Worm (Caenorhabditis elegans) whole organism, L1 larva: ENCODE results near the gene F08D12.7.

Source experiments
- fkh-10 ChIP-seq: sonication (generic microtip); optimal IDR thresholded peaks from 2 replicates; lab custom pipeline; 2017; ENCODE audit warnings: missing biosample characterization, missing genetic modification reagents, missing genetic modification characterization
- fos-1 ChIP-seq: fragments of 150-350 bp; optimal IDR thresholded peaks from 2 replicates; lab custom pipeline; 2014; ENCODE audit warnings: missing biosample characterization, missing genetic modification characterization
- jun-1 ChIP-seq: fragments of 150-350 bp; optimal IDR thresholded peaks from 2 replicates; lab custom pipeline; 2014; ENCODE audit warnings: missing biosample characterization, missing genetic modification reagents, missing genetic modification characterization
- mep-1 ChIP-seq: fragments of 150-350 bp; optimal IDR thresholded peaks from 2 replicates; lab custom pipeline; 2014; ENCODE audit warnings: missing biosample characterization, missing genetic modification characterization
- nhr-28 ChIP-seq: fragments of 150-350 bp; optimal IDR thresholded peaks from 2 replicates; lab custom pipeline; 2014; ENCODE audit warnings: missing biosample characterization, missing genetic modification characterization
- snpc-4 ChIP-seq: fragments of 150-350 bp; optimal IDR thresholded peaks from 2 replicates; lab custom pipeline; 2014; ENCODE audit warnings: missing biosample characterization, missing genetic modification characterization
- tlp-1 ChIP-seq: fragments of 150-350 bp; optimal IDR thresholded peaks from 2 replicates; lab custom pipeline; 2014; ENCODE audit warnings: missing biosample characterization, missing genetic modification characterization

DNA sequence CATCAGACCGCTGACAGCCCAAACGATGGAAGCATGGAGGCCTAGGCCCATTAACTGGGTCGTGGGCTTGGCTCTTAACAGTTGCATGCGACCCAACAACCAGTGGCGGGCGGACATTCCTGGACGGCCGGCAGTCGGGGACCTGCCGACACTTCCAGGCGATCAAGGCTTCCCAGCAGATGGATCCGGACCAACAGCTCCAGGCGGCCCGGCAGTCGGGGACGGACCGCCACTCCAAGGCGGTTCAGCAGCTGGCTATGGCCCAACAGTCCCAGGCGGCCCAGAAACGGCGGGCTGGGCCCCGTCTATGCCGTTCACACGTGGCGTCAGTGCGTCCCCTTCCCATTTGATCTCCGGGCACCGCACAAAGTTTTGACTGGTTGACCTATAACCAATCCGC is 27.5 kb downstream of the F08D12.7 start:
- TF ChIP-seq nhr-28 (tag; lab: Kevin White, UChicago) (no peak), fkh-10 (GFP tag; lab: Kevin White, UChicago) (no peak), tlp-1 (no peak), jun-1 (tag; lab: Kevin White, UChicago) (no peak), snpc-4 (tag; lab: Kevin White, UChicago) (no peak), mep-1 (no peak), fos-1 (tag; lab: Kevin White, UChicago) (no peak)
